Worm (Caenorhabditis elegans): ENCODE results near the gene pgp-5.

ce11 chrX:10837609-10838008 is 21.5 kb downstream of the pgp-5 start:
- no peak for TF ChIP-seq nhr-25 (tag; optimal IDR thresholded peaks at IDR 0.05; ENCODE audit: borderline replicate concordance, insufficient read depth)
- TF ChIP-seq hlh-30 (tag; optimal IDR thresholded peaks at IDR 0.05; ENCODE audit: insufficient read depth) = no peak
- no peak for TF ChIP-seq ama-1 (optimal IDR thresholded peaks at IDR 0.05)
- no peak for TF ChIP-seq nhr-111 (GFP tag; optimal IDR thresholded peaks at IDR 0.05)
- TF ChIP-seq jun-1 (tag; optimal IDR thresholded peaks at IDR 0.05) = no peak
- TF ChIP-seq lin-13 (GFP tag; optimal IDR thresholded peaks at IDR 0.05) = no peak
- no peak for TF ChIP-seq fkh-10 (GFP tag; optimal IDR thresholded peaks at IDR 0.05)
- no peak for TF ChIP-seq lin-15B (tag; optimal IDR thresholded peaks at IDR 0.05)
- no peak for TF ChIP-seq cey-2 (tag; optimal IDR thresholded peaks at IDR 0.05; ENCODE audit: borderline replicate concordance, insufficient read depth)
- TF ChIP-seq fos-1 (tag; optimal IDR thresholded peaks at IDR 0.05) = no peak

All from whole organism, L4 larva.